Worm (Caenorhabditis elegans): ENCODE results near the gene C16C8.21.

- TF ChIP-seq F23B12.7 (tag; optimal IDR thresholded peaks at IDR 0.05; ENCODE audit: insufficient read depth), result no peak
- no peak for TF ChIP-seq ZK185.1 (tag; optimal IDR thresholded peaks at IDR 0.05; ENCODE audit: poor library complexity, severe bottlenecking)
- peak; percentile 29 for TF ChIP-seq snpc-1.1 (tag; optimal IDR thresholded peaks at IDR 0.05; ENCODE audit: insufficient read depth)
- TF ChIP-seq K12H6.12 (tag; optimal IDR thresholded peaks at IDR 0.05), result no peak
- TF ChIP-seq C06A6.2 (GFP tag; conservative IDR thresholded peaks at IDR 0.05), result no peak
- no peak for TF ChIP-seq nhr-80 (tag; optimal IDR thresholded peaks at IDR 0.05)
- TF ChIP-seq dpff-1 (tag; optimal IDR thresholded peaks at IDR 0.05), result no peak
- no peak for TF ChIP-seq fkh-3 (tag; optimal IDR thresholded peaks at IDR 0.05)
- no peak for TF ChIP-seq unc-62 (GFP tag; optimal IDR thresholded peaks at IDR 0.05)
- no peak for TF ChIP-seq xnd-1 (tag; optimal IDR thresholded peaks at IDR 0.05)
- no peak for TF ChIP-seq mel-28 (tag; optimal IDR thresholded peaks at IDR 0.05; ENCODE audit: borderline replicate concordance)
Observed at ce11 chrII:3439842-3440640, 8.0 kb upstream of the C16C8.21 start.
